Fruit fly (Drosophila melanogaster) whole organism, adult: ENCODE measurements around the gene trr.

Experiments
- CG11617 ChIP-seq: fragments of 200-800 bp; sonication (Bioruptor generic); optimal IDR thresholded peaks from 2 replicates; lab custom pipeline; 2017; ENCODE audit warnings: mild to moderate bottlenecking, missing biosample characterization, missing genetic modification reagents, missing genetic modification characterization
- CG12768 ChIP-seq: fragments of 200-800 bp; sonication (Bioruptor generic); optimal IDR thresholded peaks from 2 replicates; lab custom pipeline; 2017; ENCODE audit warnings: missing biosample characterization, missing genetic modification characterization, mild to moderate bottlenecking, moderate library complexity, missing genetic modification reagents
- CG14711 ChIP-seq: fragments of 200-800 bp; sonication (Bioruptor generic); optimal IDR thresholded peaks from 2 replicates; lab custom pipeline; 2018; ENCODE audit warnings: missing biosample characterization, mild to moderate bottlenecking, missing genetic modification characterization, moderate library complexity
- CG1620 ChIP-seq: fragments of 200-800 bp; sonication (Bioruptor generic); optimal IDR thresholded peaks from 2 replicates; lab custom pipeline; 2016; ENCODE audit warnings: missing biosample characterization, missing genetic modification characterization
- CG33017 ChIP-seq: fragments of 200-800 bp; sonication (Bioruptor generic); optimal IDR thresholded peaks from 2 replicates; lab custom pipeline; 2018; ENCODE audit warnings: missing biosample characterization, mild to moderate bottlenecking, missing genetic modification characterization, moderate library complexity
- CG5204 ChIP-seq: fragments of 200-800 bp; sonication (Bioruptor generic); optimal IDR thresholded peaks from 2 replicates; lab custom pipeline; 2016; ENCODE audit warnings: missing biosample characterization, missing genetic modification characterization
- CG7045 ChIP-seq: fragments of 200-800 bp; sonication (Bioruptor generic); optimal IDR thresholded peaks from 2 replicates; lab custom pipeline; 2017; ENCODE audit warnings: missing biosample characterization, mild to moderate bottlenecking, missing genetic modification characterization
- CG7101 ChIP-seq: fragments of 200-800 bp; sonication (Bioruptor generic); optimal IDR thresholded peaks from 2 replicates; lab custom pipeline; 2018; ENCODE audit warnings: missing biosample characterization, mild to moderate bottlenecking, missing genetic modification characterization, moderate library complexity
- Clk ChIP-seq: fragments of 200-800 bp; sonication (Bioruptor generic); optimal IDR thresholded peaks from 2 replicates; lab custom pipeline; 2017; ENCODE audit warnings: missing biosample characterization, missing genetic modification characterization
- Crg-1 ChIP-seq: fragments of 200-800 bp; sonication (Bioruptor generic); optimal IDR thresholded peaks from 2 replicates; lab custom pipeline; 2016; ENCODE audit warnings: missing biosample characterization, missing genetic modification characterization
- Hr96 ChIP-seq: fragments of 200-800 bp; sonication (Bioruptor generic); optimal IDR thresholded peaks from 2 replicates; lab custom pipeline; 2016; ENCODE audit warnings: missing biosample characterization, missing genetic modification characterization
- Mnt ChIP-seq: fragments of 200-800 bp; sonication (Bioruptor generic); optimal IDR thresholded peaks from 2 replicates; lab custom pipeline; 2016; ENCODE audit warnings: missing biosample characterization, mild to moderate bottlenecking, missing genetic modification characterization
- bab1 ChIP-seq: fragments of 200-800 bp; sonication (Bioruptor generic); optimal IDR thresholded peaks from 3 replicates; lab custom pipeline; 2019; ENCODE audit warnings: missing biosample characterization, mild to moderate bottlenecking, missing genetic modification characterization, moderate library complexity
- cic ChIP-seq: fragments of 200-800 bp; sonication (Bioruptor generic); optimal IDR thresholded peaks from 2 replicates; lab custom pipeline; 2017; ENCODE audit warnings: missing biosample characterization, mild to moderate bottlenecking, missing genetic modification characterization, moderate library complexity
- cnc ChIP-seq, 2 experiments: fragments of >200 bp; optimal IDR thresholded peaks; 2 replicates each; lab custom pipeline; 2017
- kay ChIP-seq: fragments of 200-800 bp; sonication (Bioruptor generic); peaks from one replicate; lab custom pipeline; 2016; ENCODE audit warnings: missing biosample characterization, missing genetic modification characterization, borderline replicate concordance
- ovo ChIP-seq: fragments of 200-800 bp; sonication (Bioruptor generic); optimal IDR thresholded peaks from 2 replicates; lab custom pipeline; 2016; ENCODE audit warnings: missing biosample characterization, missing genetic modification characterization
- pad ChIP-seq: fragments of 200-800 bp; sonication (Bioruptor generic); optimal IDR thresholded peaks from 3 replicates; lab custom pipeline; 2017; ENCODE audit warnings: missing biosample characterization, missing genetic modification characterization, mild to moderate bottlenecking, moderate library complexity, missing genetic modification reagents
- tj ChIP-seq: fragments of 200-800 bp; sonication (Bioruptor generic); optimal IDR thresholded peaks from 3 replicates; lab custom pipeline; 2017; ENCODE audit warnings: missing biosample characterization, mild to moderate bottlenecking, missing genetic modification characterization, moderate library complexity
- toe ChIP-seq: fragments of 200-800 bp; sonication (Bioruptor generic); optimal IDR thresholded peaks from 2 replicates; lab custom pipeline; 2016; ENCODE audit warnings: missing biosample characterization, missing genetic modification characterization

The trr gene

dm6 chrX:1899445-1900085, 9.8 kb upstream of the trr start:
- TF ChIP-seq CG14711 (tag; lab: Kevin White, UChicago) (peak; percentile 94), tj (GFP tag; lab: Kevin White, UChicago) (no peak), CG7045 (GFP tag; lab: Kevin White, UChicago) (no peak)

DNA sequence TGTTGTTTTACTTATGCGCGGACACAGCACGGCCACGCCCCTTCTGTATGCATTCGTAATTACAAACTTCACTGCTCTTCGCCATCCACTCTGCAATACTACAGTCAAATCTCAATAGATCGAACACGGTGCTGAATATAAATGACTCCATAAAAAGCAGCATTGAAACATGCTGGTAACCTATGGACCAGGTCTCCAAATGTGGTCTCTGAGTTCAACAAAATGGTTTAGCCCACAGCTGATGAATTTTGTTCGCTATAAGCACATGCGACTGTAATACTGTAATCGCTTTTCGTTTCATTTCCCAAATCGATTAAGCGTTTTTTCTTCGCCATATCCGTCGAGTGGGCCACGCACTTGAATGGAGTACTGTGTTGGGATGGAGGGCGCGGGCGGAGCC, 7.6 kb upstream of the trr start:
- TF ChIP-seq cnc (optimal IDR thresholded peaks at IDR 0.05; lab: Kevin White, UChicago) (no peak), CG7045 (GFP tag; lab: Kevin White, UChicago) (no peak), CG1620 (no peak), bab1 (GFP tag; lab: Kevin White, UChicago) (no peak), CG5204 (no peak), kay (GFP tag; lab: Kevin White, UChicago) (no peak), ovo (no peak), Clk (GFP tag; lab: Kevin White, UChicago) (no peak), toe (no peak), Crg-1 (no peak), Hr96 (GFP tag; lab: Kevin White, UChicago) (no peak), cic (no peak), CG11617 (GFP tag; lab: Kevin White, UChicago) (no peak), tj (GFP tag; lab: Kevin White, UChicago) (no peak), CG7101 (tag; lab: Kevin White, UChicago) (no peak), Mnt (GFP tag; lab: Kevin White, UChicago) (no peak), CG14711 (tag; lab: Kevin White, UChicago) (no peak), CG12768 (GFP tag; lab: Kevin White, UChicago) (no peak), CG33017 (tag; lab: Kevin White, UChicago) (no peak)

- no peak for TF ChIP-seq CG14711 (tag; lab: Kevin White, UChicago)
- TF ChIP-seq cic: peak; percentile 8
Measured at dm6 chrX:1893532-1893931, 3.8 kb upstream of the trr start.

DNA sequence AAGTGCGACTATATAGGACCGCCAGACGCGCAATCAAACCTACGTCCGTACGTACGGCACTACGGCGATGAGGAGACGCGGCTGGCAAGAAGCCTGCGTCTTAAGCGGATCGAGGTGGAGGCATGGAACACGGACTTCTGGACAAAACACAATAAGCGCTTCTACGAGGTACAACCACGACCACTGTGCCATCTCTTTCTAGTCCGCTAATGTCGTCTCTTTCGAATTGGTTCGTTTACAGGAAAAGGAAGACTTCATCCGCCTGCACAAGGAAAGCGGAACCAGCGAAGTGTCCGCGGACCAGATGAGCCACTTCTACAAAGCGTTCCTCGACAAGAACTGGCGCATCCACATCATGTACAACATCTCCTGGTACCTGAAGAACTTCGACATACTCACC, 9.0 kb downstream of the trr start:
- TF ChIP-seq pad: no peak
- no peak for TF ChIP-seq Crg-1
- no peak for TF ChIP-seq Clk (GFP tag; lab: Kevin White, UChicago)
- no peak for TF ChIP-seq cnc (optimal IDR thresholded peaks at IDR 0.05; lab: Kevin White, UChicago)
- no peak for TF ChIP-seq CG1620
- TF ChIP-seq CG5204: no peak
- TF ChIP-seq ovo: no peak
- TF ChIP-seq CG7101 (tag; lab: Kevin White, UChicago): no peak
- no peak for TF ChIP-seq cic
- TF ChIP-seq kay (GFP tag; lab: Kevin White, UChicago): no peak
- no peak for TF ChIP-seq CG33017 (tag; lab: Kevin White, UChicago)
- no peak for TF ChIP-seq tj (GFP tag; lab: Kevin White, UChicago)
- no peak for TF ChIP-seq Mnt (GFP tag; lab: Kevin White, UChicago)
- no peak for TF ChIP-seq CG14711 (tag; lab: Kevin White, UChicago)
- TF ChIP-seq Hr96 (GFP tag; lab: Kevin White, UChicago): no peak

dm6 chrX:1880139-1880556, 9.6 kb downstream of the trr start, which contains the start of gene Coa8:
Coa8 (plus strand) TSS chrX:1880282.
- peak; percentile 73 for TF ChIP-seq ovo
- TF ChIP-seq Mnt (GFP tag; lab: Kevin White, UChicago): peak; percentile 67
- TF ChIP-seq cic: no peak
- peak; percentile 72 for TF ChIP-seq bab1 (GFP tag; lab: Kevin White, UChicago)
- peak; percentile 60 for TF ChIP-seq CG11617 (GFP tag; lab: Kevin White, UChicago)
- TF ChIP-seq CG33017 (tag; lab: Kevin White, UChicago): peak; percentile 16
- TF ChIP-seq Hr96 (GFP tag; lab: Kevin White, UChicago): peak; percentile 70
- peak; percentile 43 for TF ChIP-seq CG14711 (tag; lab: Kevin White, UChicago)
- TF ChIP-seq kay (GFP tag; lab: Kevin White, UChicago): no peak
- peak; percentile 60 for TF ChIP-seq CG1620
- no peak for TF ChIP-seq CG5204
- peak; percentile 2 for TF ChIP-seq toe
- TF ChIP-seq Crg-1: peak; percentile 47
- TF ChIP-seq cnc (optimal IDR thresholded peaks at IDR 0.05; lab: Kevin White, UChicago): no peak
- peak; percentile 83 for TF ChIP-seq pad
- peak; percentile 29 for TF ChIP-seq CG12768 (GFP tag; lab: Kevin White, UChicago)
- peak; percentile 78 for TF ChIP-seq CG7101 (tag; lab: Kevin White, UChicago)
- peak; percentile 11 for TF ChIP-seq Clk (GFP tag; lab: Kevin White, UChicago)
- TF ChIP-seq CG7045 (GFP tag; lab: Kevin White, UChicago): no peak
- TF ChIP-seq tj (GFP tag; lab: Kevin White, UChicago): peak; percentile 42

DNA sequence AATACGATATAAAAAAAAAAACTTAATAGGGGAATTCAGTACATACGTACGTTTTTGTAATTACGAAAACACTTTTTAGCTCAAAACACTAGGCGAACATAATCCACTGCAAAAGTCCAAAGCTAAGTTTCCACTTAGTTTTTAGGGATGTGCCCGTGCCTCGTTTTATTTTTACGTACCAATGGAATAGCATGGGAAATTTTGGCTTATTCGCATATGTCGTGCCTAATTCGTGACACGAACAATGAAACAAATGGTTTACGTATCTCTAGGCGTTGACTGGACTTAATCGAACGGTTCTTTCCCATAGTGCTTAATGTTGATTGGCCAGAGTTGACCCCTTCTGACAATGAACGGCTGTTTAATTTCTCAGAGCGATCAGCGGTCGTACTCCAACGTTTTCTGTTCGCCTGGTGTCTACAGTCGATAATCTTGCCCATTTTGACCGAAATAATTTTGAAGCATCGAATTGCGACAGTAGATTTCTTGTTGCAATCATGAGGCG, 10.1 kb downstream of the trr start, which contains the start of gene CG14818:
Gene CG14818 (minus strand): TSS at position 169 of the 505 bp plus-strand sequence.
- no peak for TF ChIP-seq kay (GFP tag; lab: Kevin White, UChicago)
- TF ChIP-seq bab1 (GFP tag; lab: Kevin White, UChicago): peak; percentile 85
- peak; percentile 20 for TF ChIP-seq Clk (GFP tag; lab: Kevin White, UChicago)
- TF ChIP-seq CG33017 (tag; lab: Kevin White, UChicago): no peak
- no peak for TF ChIP-seq CG5204
- no peak for TF ChIP-seq toe
- TF ChIP-seq cic: no peak
- TF ChIP-seq CG14711 (tag; lab: Kevin White, UChicago): peak; percentile 47
- peak; percentile 6 for TF ChIP-seq Hr96 (GFP tag; lab: Kevin White, UChicago)
- no peak for TF ChIP-seq CG7045 (GFP tag; lab: Kevin White, UChicago)
- peak; percentile 78 for TF ChIP-seq CG1620
- TF ChIP-seq cnc (optimal IDR thresholded peaks at IDR 0.05; lab: Kevin White, UChicago): no peak
- TF ChIP-seq CG11617 (GFP tag; lab: Kevin White, UChicago): peak; percentile 55
- peak; percentile 89 for TF ChIP-seq ovo
- peak; percentile 66 for TF ChIP-seq Mnt (GFP tag; lab: Kevin White, UChicago)
- peak; percentile 36 for TF ChIP-seq CG12768 (GFP tag; lab: Kevin White, UChicago)
- no peak for TF ChIP-seq Crg-1
- TF ChIP-seq tj (GFP tag; lab: Kevin White, UChicago): peak; percentile 53
- peak; percentile 99 for TF ChIP-seq pad
- TF ChIP-seq CG7101 (tag; lab: Kevin White, UChicago): peak; percentile 69
